In the genomic region with DNA sequence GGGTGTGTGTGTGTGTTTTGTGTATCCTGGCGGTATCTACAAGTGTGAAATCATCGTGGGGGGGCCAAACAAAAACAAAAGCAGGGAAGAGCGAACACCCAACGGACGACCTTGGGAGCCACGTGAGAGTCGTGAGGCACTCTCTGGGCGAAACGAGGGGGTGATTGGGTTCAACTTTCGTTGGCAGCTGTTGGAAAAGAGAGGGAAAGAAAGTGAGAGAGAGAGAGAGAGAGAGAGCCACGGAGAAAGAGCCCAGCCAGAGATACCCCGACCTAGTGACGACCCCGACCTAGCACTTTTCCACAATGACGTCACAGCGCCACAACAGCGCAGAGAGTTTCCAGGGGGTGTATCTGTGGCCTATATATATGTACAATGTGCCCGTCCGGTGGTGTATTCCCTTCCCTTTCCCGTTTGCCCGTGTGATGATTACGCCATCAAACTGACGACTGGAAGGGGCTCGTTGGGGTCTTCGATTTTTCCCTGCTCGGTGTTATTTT, we compare ENCODE assay signal across 2 fruit fly cellular contexts.
TF ChIP-seq lines count a peak whose summit lies in the region.

No protein-coding gene starts in this region.

- no peak for TF ChIP-seq CTCF in whole organism, embryonic (GFP tag; optimal IDR thresholded peaks at IDR 0.05; lab: Kevin White, UChicago)

TF ChIP-seq in whole organism, embryonic, 481 proteins besides CTCF, POLR2A, EP300 and RAD21:
- TF ChIP-seq hbn (GFP tag; IDR thresholded peaks at IDR 0.05; lab: Robert Waterston, UW; ENCODE audit: partially characterized antibody) (no peak), usp (GFP tag; optimal IDR thresholded peaks at IDR 0.05; lab: Kevin White, UChicago) (no peak), HLHmδ (GFP tag; optimal IDR thresholded peaks at IDR 0.05; lab: Kevin White, UChicago) (no peak), z (GFP tag; IDR thresholded peaks at IDR 0.05; lab: Robert Waterston, UW) (no peak), CG1529 (GFP tag; optimal IDR thresholded peaks at IDR 0.05; lab: Kevin White, UChicago) (no peak), CG17568 (GFP tag; optimal IDR thresholded peaks at IDR 0.05; lab: Kevin White, UChicago) (no peak), CG1024 (GFP tag; IDR thresholded peaks at IDR 0.05; lab: Robert Waterston, UW) (no peak), zen2 (GFP tag; IDR thresholded peaks at IDR 0.05; lab: Robert Waterston, UW; ENCODE audit: partially characterized antibody) (0 out of 3 replicates have a peak, but pooled peaks have one; percentile 5), lbe (GFP tag; optimal IDR thresholded peaks at IDR 0.05; lab: Kevin White, UChicago) (no peak), Deaf1 (tag; optimal IDR thresholded peaks at IDR 0.05; lab: Kevin White, UChicago) (peak; percentile 53), Trl (optimal IDR thresholded peaks at IDR 0.05; lab: Kevin White, UChicago) (peak; percentile 69 to 83), Trl (GFP tag; optimal IDR thresholded peaks at IDR 0.05; lab: Kevin White, UChicago) (no peak), amos (GFP tag; IDR thresholded peaks at IDR 0.05; lab: Robert Waterston, UW; ENCODE audit: partially characterized antibody) (no peak), CG16779 (GFP tag; IDR thresholded peaks at IDR 0.05; lab: Robert Waterston, UW) (no peak), crol (GFP tag; IDR thresholded peaks at IDR 0.05; lab: Robert Waterston, UW) (peak; percentile 36; the same call in 1 of the 2 replicates), CG12744 (GFP tag; optimal IDR thresholded peaks at IDR 0.05; lab: Kevin White, UChicago) (no peak), esg (GFP tag; conservative IDR thresholded peaks at IDR 0.05; lab: Robert Waterston, UW) (no peak), seq (GFP tag; IDR thresholded peaks at IDR 0.05; lab: Robert Waterston, UW) (peak; percentile 25; the same call in 1 of the 2 replicates), Adf1 (GFP tag; IDR thresholded peaks at IDR 0.05; lab: Robert Waterston, UW) (peak; percentile 27; the same call in 1 of the 2 replicates), scrt (GFP tag; optimal IDR thresholded peaks at IDR 0.05; lab: Kevin White, UChicago) (peak; percentile 87), B-H1 (GFP tag; IDR thresholded peaks at IDR 0.05; lab: Robert Waterston, UW) (no peak), CG16813 (GFP tag; IDR thresholded peaks at IDR 0.05; lab: Robert Waterston, UW; ENCODE audit: partially characterized antibody) (no peak), ftz-f1 (GFP tag; optimal IDR thresholded peaks at IDR 0.05; lab: Kevin White, UChicago) (peak; percentile 46), CG30403 (GFP tag; optimal IDR thresholded peaks at IDR 0.05; lab: Kevin White, UChicago) (no peak), sug (tag; optimal IDR thresholded peaks at IDR 0.05; lab: Kevin White, UChicago) (peak; percentile 90), ewg (GFP tag; optimal IDR thresholded peaks at IDR 0.05; lab: Kevin White, UChicago) (peak; percentile 37), CG2202 (tag; optimal IDR thresholded peaks at IDR 0.05; lab: Kevin White, UChicago) (no peak), Pdp1 (GFP tag; optimal IDR thresholded peaks at IDR 0.05; lab: Kevin White, UChicago) (peak in 1 of 2 experiments; percentile 54), CG12299 (tag; optimal IDR thresholded peaks at IDR 0.05; lab: Kevin White, UChicago) (no peak), CG11093 (GFP tag; IDR thresholded peaks at IDR 0.05; lab: Robert Waterston, UW) (no peak), zfh1 (GFP tag; IDR thresholded peaks at IDR 0.05; lab: Robert Waterston, UW) (no peak), onecut (GFP tag; IDR thresholded peaks at IDR 0.05; lab: Robert Waterston, UW) (peak; percentile 80), abd-A (tag; optimal IDR thresholded peaks at IDR 0.05; lab: Kevin White, UChicago) (peak; percentile 70), sens (GFP tag; lab: Kevin White, UChicago) (peak; percentile 41), CG32772 (GFP tag; IDR thresholded peaks at IDR 0.05; lab: Robert Waterston, UW) (no peak), BtbVII (GFP tag; optimal IDR thresholded peaks at IDR 0.05; lab: Kevin White, UChicago) (peak; percentile 79), cwo (GFP tag; optimal IDR thresholded peaks at IDR 0.05; lab: Kevin White, UChicago) (peak; percentile 59), grn (GFP tag; optimal IDR thresholded peaks at IDR 0.05; lab: Kevin White, UChicago) (no peak), CG13894 (tag; optimal IDR thresholded peaks at IDR 0.05; lab: Kevin White, UChicago) (peak; percentile 78), CG7928 (GFP tag; optimal IDR thresholded peaks at IDR 0.05; lab: Kevin White, UChicago) (no peak)
TF ChIP-seq in whole organism, embryonic: peak in this region for 17.

TF ChIP-seq in whole organism, pupa, 21 proteins besides CTCF, POLR2A, EP300 and RAD21:
- TF ChIP-seq Pif1A (GFP tag; optimal IDR thresholded peaks at IDR 0.05; lab: Kevin White, UChicago) (no peak), CG13204 (GFP tag; optimal IDR thresholded peaks at IDR 0.05; lab: Kevin White, UChicago) (peak; percentile 5)
